Worm (Caenorhabditis elegans) whole organism, mixed stage, embryonic: Measurements from ENCODE around the gene nep-13.

ENCODE experiments used
- M03D4.4 ChIP-seq: sonication (generic microtip); optimal IDR thresholded peaks from 2 replicates; lab custom pipeline; 2017; ENCODE audit warnings: mild to moderate bottlenecking, missing genetic modification characterization, missing compliant biosample characterization
- bed-3 ChIP-seq: fragments of 200-800 bp; sonication (Bioruptor generic); optimal IDR thresholded peaks from 3 replicates; lab custom pipeline; 2018; ENCODE audit warnings: mild to moderate bottlenecking, missing genetic modification characterization, moderate library complexity, missing compliant biosample characterization
- ceh-39 ChIP-seq: fragments of 150-350 bp; optimal IDR thresholded peaks from 2 replicates; lab custom pipeline; 2014; ENCODE audit warnings: missing biosample characterization, missing genetic modification characterization
- ceh-83 ChIP-seq: fragments of 200-800 bp; sonication (Bioruptor generic); optimal IDR thresholded peaks from 2 replicates; lab custom pipeline; 2018; ENCODE audit warnings: mild to moderate bottlenecking, missing genetic modification characterization, missing compliant biosample characterization
- ces-1 ChIP-seq: fragments of 150-350 bp; optimal IDR thresholded peaks from 2 replicates; lab custom pipeline; 2014; ENCODE audit warnings: missing biosample characterization, missing genetic modification reagents, missing genetic modification characterization
- cnd-1 ChIP-seq: fragments of 200-800 bp; sonication (Bioruptor generic); optimal IDR thresholded peaks from 2 replicates; lab custom pipeline; 2018; ENCODE audit warnings: mild to moderate bottlenecking, missing genetic modification characterization, missing compliant biosample characterization
- drap-1 ChIP-seq: fragments of 200-800 bp; sonication (Bioruptor generic); optimal IDR thresholded peaks from 3 replicates; lab custom pipeline; 2018; ENCODE audit warnings: mild to moderate bottlenecking, missing genetic modification characterization, missing compliant biosample characterization
- elt-1 ChIP-seq: sonication (generic microtip); optimal IDR thresholded peaks from 2 replicates; lab custom pipeline; 2017; ENCODE audit warnings: missing genetic modification characterization, mild to moderate bottlenecking, missing compliant biosample characterization, antibody characterized with exemption, moderate library complexity, borderline replicate concordance; ENCODE audit not compliant: insufficient read depth
- elt-3 ChIP-seq: fragments of 150-350 bp; optimal IDR thresholded peaks from 2 replicates; lab custom pipeline; 2014; ENCODE audit warnings: missing biosample characterization, missing genetic modification characterization
- flh-1 ChIP-seq: fragments of 200-800 bp; sonication (Bioruptor generic); optimal IDR thresholded peaks from 2 replicates; lab custom pipeline; 2018; ENCODE audit warnings: mild to moderate bottlenecking, missing genetic modification characterization, moderate library complexity, missing compliant biosample characterization
- hlh-1 ChIP-seq: fragments of 150-350 bp; optimal IDR thresholded peaks from 2 replicates; lab custom pipeline; 2014; ENCODE audit warnings: missing biosample characterization, missing genetic modification reagents, missing genetic modification characterization
- lin-13 ChIP-seq: fragments of 150-350 bp; optimal IDR thresholded peaks from 2 replicates; lab custom pipeline; 2014; ENCODE audit warnings: missing biosample characterization, missing genetic modification characterization
- lin-32 ChIP-seq: fragments of 200-800 bp; sonication (Bioruptor generic); optimal IDR thresholded peaks from 2 replicates; lab custom pipeline; 2018; ENCODE audit warnings: mild to moderate bottlenecking, missing genetic modification characterization, missing compliant biosample characterization
- mls-2 ChIP-seq: sonication (generic microtip); optimal IDR thresholded peaks from 2 replicates; lab custom pipeline; 2016; ENCODE audit warnings: mild to moderate bottlenecking, missing genetic modification characterization, moderate library complexity, missing compliant biosample characterization
- nhr-2 ChIP-seq: fragments of 150-350 bp; optimal IDR thresholded peaks from 2 replicates; lab custom pipeline; 2014; ENCODE audit warnings: missing biosample characterization, missing genetic modification characterization
- nhr-237 ChIP-seq: fragments of 150-350 bp; optimal IDR thresholded peaks from 2 replicates; lab custom pipeline; 2014; ENCODE audit warnings: missing biosample characterization, missing genetic modification characterization
- nhr-76 ChIP-seq: sonication (generic microtip); optimal IDR thresholded peaks from 2 replicates; lab custom pipeline; 2017; ENCODE audit warnings: missing biosample characterization, missing genetic modification characterization
- pha-4 ChIP-seq: fragments of 150-350 bp; optimal IDR thresholded peaks from 2 replicates; lab custom pipeline; 2018; ENCODE audit warnings: missing biosample characterization, missing genetic modification reagents, missing genetic modification characterization
- sem-2 ChIP-seq: fragments of 200-800 bp; sonication (Bioruptor generic); optimal IDR thresholded peaks from 2 replicates; lab custom pipeline; 2018; ENCODE audit warnings: mild to moderate bottlenecking, missing genetic modification characterization, missing compliant biosample characterization
- sptf-1 ChIP-seq: sonication (generic microtip); optimal IDR thresholded peaks from 2 replicates; lab custom pipeline; 2017; ENCODE audit warnings: mild to moderate bottlenecking, missing genetic modification characterization, moderate library complexity, missing compliant biosample characterization
- tbx-8 ChIP-seq: fragments of 200-800 bp; sonication (Bioruptor generic); optimal IDR thresholded peaks from 2 replicates; lab custom pipeline; 2018; ENCODE audit warnings: mild to moderate bottlenecking, missing genetic modification characterization, moderate library complexity, missing compliant biosample characterization
- unc-120 ChIP-seq: sonication (generic microtip); optimal IDR thresholded peaks from 2 replicates; lab custom pipeline; 2017; ENCODE audit warnings: missing genetic modification characterization, missing compliant biosample characterization; ENCODE audit not compliant: poor library complexity, severe bottlenecking
- unc-39 ChIP-seq: fragments of 150-350 bp; optimal IDR thresholded peaks from 2 replicates; lab custom pipeline; 2014; ENCODE audit warnings: missing biosample characterization, missing genetic modification characterization
- unc-62 ChIP-seq: fragments of 150-350 bp; optimal IDR thresholded peaks from 2 replicates; lab custom pipeline; 2014; ENCODE audit warnings: missing biosample characterization, missing genetic modification reagents, missing genetic modification characterization
- zip-8 ChIP-seq: fragments of 150-350 bp; optimal IDR thresholded peaks from 2 replicates; lab custom pipeline; 2014; ENCODE audit warnings: missing biosample characterization, missing genetic modification characterization

Gene nep-13

ce11 chrII:3295193-3295592 lies 12.7 kb downstream of the nep-13 start, which contains the start of gene btb-17:
Gene btb-17, plus strand, starts transcription at chrII:3295405.
- TF ChIP-seq lin-13 (tag; lab: Kevin White, UChicago): no peak
- TF ChIP-seq elt-3 (tag; lab: Kevin White, UChicago): no peak
- no peak for TF ChIP-seq cnd-1
- TF ChIP-seq flh-1 (GFP tag; lab: Kevin White, UChicago): no peak
- no peak for TF ChIP-seq ces-1
- no peak for TF ChIP-seq elt-1 (tag; lab: Kevin White, UChicago)
- no peak for TF ChIP-seq unc-39 (tag; lab: Kevin White, UChicago)
- TF ChIP-seq ceh-83: no peak
- TF ChIP-seq mls-2: no peak
- TF ChIP-seq sptf-1 (tag; lab: Kevin White, UChicago): no peak

- TF ChIP-seq tbx-8: no peak
- no peak for TF ChIP-seq nhr-2 (tag; lab: Kevin White, UChicago)
- no peak for TF ChIP-seq mls-2
- TF ChIP-seq nhr-237: no peak
- no peak for TF ChIP-seq ceh-83
- no peak for TF ChIP-seq nhr-76 (tag; lab: Kevin White, UChicago)
- TF ChIP-seq ceh-39 (tag; lab: Kevin White, UChicago): no peak
- no peak for TF ChIP-seq bed-3 (GFP tag; lab: Kevin White, UChicago)
- no peak for TF ChIP-seq unc-62 (GFP tag; lab: Kevin White, UChicago)
- no peak for TF ChIP-seq ces-1
- no peak for TF ChIP-seq drap-1
- TF ChIP-seq, all 35 proteins: peak for 0
Measured at ce11 chrII:3296644-3297043, 14.2 kb downstream of the nep-13 start, which contains the start of gene btb-16. Gene btb-16, plus strand, starts transcription at chrII:3296883.

ce11 chrII:3297914-3298313 lies 15.5 kb downstream of the nep-13 start, which contains the start of gene btb-18:
Gene btb-18, plus strand, starts transcription at chrII:3298214.
- no peak for TF ChIP-seq bed-3 (GFP tag; lab: Kevin White, UChicago)
- no peak for TF ChIP-seq lin-32 (GFP tag; lab: Kevin White, UChicago)

ce11 chrII:3299457-3299856 lies 17.0 kb downstream of the nep-13 start, which contains the start of gene btb-22:
Gene btb-22, plus strand, starts transcription at chrII:3299757.
- TF ChIP-seq M03D4.4: no peak
- TF ChIP-seq flh-1 (GFP tag; lab: Kevin White, UChicago): no peak
- no peak for TF ChIP-seq sptf-1 (tag; lab: Kevin White, UChicago)
- TF ChIP-seq sem-2 (GFP tag; lab: Kevin White, UChicago): no peak
- TF ChIP-seq, all 35 proteins: peak for 0

- TF ChIP-seq flh-1 (GFP tag; lab: Kevin White, UChicago): no peak
- TF ChIP-seq elt-1 (tag; lab: Kevin White, UChicago): no peak
- TF ChIP-seq tbx-8: no peak
- TF ChIP-seq pha-4 (tag; lab: Kevin White, UChicago): peak; percentile 21
- no peak for TF ChIP-seq sptf-1 (tag; lab: Kevin White, UChicago)
- no peak for TF ChIP-seq ceh-83
- TF ChIP-seq ces-1: peak; percentile 45
- TF ChIP-seq zip-8 (tag; lab: Kevin White, UChicago): no peak
- TF ChIP-seq unc-120 (tag; lab: Kevin White, UChicago): no peak
- TF ChIP-seq hlh-1 (tag; lab: Kevin White, UChicago): no peak
- no peak for TF ChIP-seq cnd-1
- TF ChIP-seq nhr-76 (tag; lab: Kevin White, UChicago): no peak
Measured at ce11 chrII:3303582-3303981, 21.1 kb downstream of the nep-13 start.

- TF ChIP-seq cnd-1 (peak; percentile 60), lin-32 (GFP tag; lab: Kevin White, UChicago) (peak; percentile 44), zip-8 (tag; lab: Kevin White, UChicago) (peak; percentile 80)
- TF ChIP-seq, all 35 proteins: peak for 3; not testable (repeated sequence) for 32
Measured at ce11 chrII:3309963-3310362, 27.5 kb downstream of the nep-13 start.

- TF ChIP-seq unc-120 (tag; lab: Kevin White, UChicago) (peak; percentile 4), tbx-8 (no peak), hlh-1 (tag; lab: Kevin White, UChicago) (peak; percentile 72)
Measured at ce11 chrII:3310957-3311657, 28.7 kb downstream of the nep-13 start.
